Worm (Caenorhabditis elegans): ENCODE results near the gene F10D2.8.

DNA sequence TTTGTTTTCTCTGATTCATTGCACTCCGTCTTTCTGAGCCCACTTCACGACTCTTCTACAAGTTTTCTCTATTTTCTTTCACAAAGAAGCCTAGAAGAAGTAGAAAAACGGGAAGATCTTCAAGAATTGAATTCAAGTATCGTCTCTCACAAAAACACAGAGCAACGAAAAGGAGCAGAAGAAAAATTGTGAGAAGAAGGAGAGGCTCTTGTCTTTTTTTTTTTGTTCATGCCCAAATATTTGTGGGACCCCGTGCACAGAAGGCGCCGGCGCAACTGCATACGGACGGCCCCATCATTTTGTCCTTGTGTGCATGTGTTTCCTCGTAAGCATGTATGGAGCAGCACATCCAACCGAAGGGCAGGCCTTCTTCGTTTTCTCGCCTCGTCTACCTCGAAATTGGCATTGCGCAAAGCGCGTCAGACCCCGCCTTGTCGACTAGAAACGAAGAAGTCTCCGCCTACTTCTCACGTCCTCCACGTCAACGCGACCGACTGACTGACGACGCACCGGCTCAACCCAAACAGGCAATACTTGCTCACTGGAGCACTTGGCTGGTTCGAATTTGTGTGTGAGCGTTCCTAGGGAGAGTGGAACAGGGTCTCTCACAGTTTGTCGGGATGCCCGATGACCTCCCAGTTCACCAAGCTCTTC, 43.9 kb downstream of the F10D2.8 start:
- TF ChIP-seq ztf-11 (tag; optimal IDR thresholded peaks at IDR 0.05): no peak
- TF ChIP-seq jun-1 (tag; optimal IDR thresholded peaks at IDR 0.05): no peak
- no peak for TF ChIP-seq nhr-47 (tag; optimal IDR thresholded peaks at IDR 0.05)
- TF ChIP-seq lin-13 (GFP tag; optimal IDR thresholded peaks at IDR 0.05): no peak
- TF ChIP-seq lin-15B (tag; optimal IDR thresholded peaks at IDR 0.05): no peak
- TF ChIP-seq nhr-28 (tag; optimal IDR thresholded peaks at IDR 0.05): no peak
- TF ChIP-seq ceh-8 (GFP tag; optimal IDR thresholded peaks at IDR 0.05): no peak
- no peak for TF ChIP-seq F16B12.6 (tag; optimal IDR thresholded peaks at IDR 0.05)
- TF ChIP-seq nhr-12 (tag; optimal IDR thresholded peaks at IDR 0.05): no peak
- TF ChIP-seq nhr-76 (tag; optimal IDR thresholded peaks at IDR 0.05): no peak

Measured in whole organism, L1 larva.